Fruit fly (Drosophila melanogaster): ENCODE data around the gene srw.

Gene srw

dm6 chr3L:4242428-4242827 is 40.9 kb downstream of the srw start, which contains the start of gene pav (continued):
- peak; percentile 70 for TF ChIP-seq vvl (GFP tag; IDR thresholded peaks at IDR 0.05)
- TF ChIP-seq CG34224 (GFP tag; IDR thresholded peaks at IDR 0.05; ENCODE audit: partially characterized antibody): no peak
- peak; percentile 49 for TF ChIP-seq sob (GFP tag; IDR thresholded peaks at IDR 0.05)
- TF ChIP-seq cas (GFP tag; IDR thresholded peaks at IDR 0.05): peak; percentile 29; the same call in 1 of the 2 replicates
- TF ChIP-seq Atf6 (GFP tag; IDR thresholded peaks at IDR 0.05): peak; percentile 26; the same call in 1 of the 2 replicates
- no peak for TF ChIP-seq C15 (GFP tag; IDR thresholded peaks at IDR 0.05)
- no peak for TF ChIP-seq CG3163 (GFP tag; optimal IDR thresholded peaks at IDR 0.05)
- TF ChIP-seq CG10321 (GFP tag; IDR thresholded peaks at IDR 0.05): no peak
- no peak for TF ChIP-seq CG4707 (GFP tag; optimal IDR thresholded peaks at IDR 0.05)
- peak; percentile 44; the same call in 1 of the 2 replicates for TF ChIP-seq Ptx1 (GFP tag; IDR thresholded peaks at IDR 0.05)
- no peak for TF ChIP-seq crol (GFP tag; IDR thresholded peaks at IDR 0.05)
- no peak for TF ChIP-seq pum (GFP tag; optimal IDR thresholded peaks at IDR 0.05)
- TF ChIP-seq tgo (GFP tag; IDR thresholded peaks at IDR 0.05): peak; percentile 30; the same call in 1 of the 3 replicates
- TF ChIP-seq vnd (GFP tag; IDR thresholded peaks at IDR 0.05; ENCODE audit: partially characterized antibody): no peak
- TF ChIP-seq CG14667 (GFP tag; IDR thresholded peaks at IDR 0.05): peak; percentile 4; the same call in 1 of the 2 replicates
- TF ChIP-seq H2.0 (GFP tag; IDR thresholded peaks at IDR 0.05): no peak
- no peak for TF ChIP-seq CG32767 (GFP tag; IDR thresholded peaks at IDR 0.05)
- TF ChIP-seq Atf-2 (GFP tag; optimal IDR thresholded peaks at IDR 0.05): no peak
- TF ChIP-seq CG9727 (GFP tag; optimal IDR thresholded peaks at IDR 0.05): peak; percentile 10
- TF ChIP-seq gt (GFP tag; IDR thresholded peaks at IDR 0.05): no peak
- no peak for TF ChIP-seq Pdp1 (GFP tag; optimal IDR thresholded peaks at IDR 0.05)
- TF ChIP-seq onecut (GFP tag; IDR thresholded peaks at IDR 0.05): peak; percentile 24; the same call in 1 of the 2 replicates
- peak; percentile 64 for TF ChIP-seq phol (tag; optimal IDR thresholded peaks at IDR 0.05)
- TF ChIP-seq CG10209 (GFP tag; optimal IDR thresholded peaks at IDR 0.05): no peak
- peak; percentile 62 for TF ChIP-seq CG17829 (tag; optimal IDR thresholded peaks at IDR 0.05)
- TF ChIP-seq fd3F (GFP tag; optimal IDR thresholded peaks at IDR 0.05): no peak
- TF ChIP-seq H15 (GFP tag; IDR thresholded peaks at IDR 0.05): peak; percentile 32; the same call in 1 of the 3 replicates
- TF ChIP-seq CG12391 (tag; optimal IDR thresholded peaks at IDR 0.05): peak; percentile 73
- TF ChIP-seq BEAF-32 (GFP tag; optimal IDR thresholded peaks at IDR 0.05): peak; percentile 47
- TF ChIP-seq NC2α (GFP tag; optimal IDR thresholded peaks at IDR 0.05): no peak
- peak; percentile 40 for TF ChIP-seq Xbp1 (GFP tag; optimal IDR thresholded peaks at IDR 0.05)
- peak; percentile 66 for TF ChIP-seq CG8924 (tag; optimal IDR thresholded peaks at IDR 0.05)
- TF ChIP-seq HLH54F (GFP tag; optimal IDR thresholded peaks at IDR 0.05): no peak
- no peak for TF ChIP-seq CG5953 (GFP tag; IDR thresholded peaks at IDR 0.05)
- TF ChIP-seq sug (tag; optimal IDR thresholded peaks at IDR 0.05): no peak
- TF ChIP-seq CG7271 (tag; optimal IDR thresholded peaks at IDR 0.05): no peak
- no peak for TF ChIP-seq Lpt (GFP tag; optimal IDR thresholded peaks at IDR 0.05)
- TF ChIP-seq Dip3 (GFP tag; optimal IDR thresholded peaks at IDR 0.05): no peak
- peak; percentile 4 for TF ChIP-seq Mad (GFP tag; optimal IDR thresholded peaks at IDR 0.05)
- TF ChIP-seq CG13424 (tag; optimal IDR thresholded peaks at IDR 0.05): peak; percentile 53
- TF ChIP-seq Scr (GFP tag; IDR thresholded peaks at IDR 0.05; ENCODE audit: partially characterized antibody): no peak
- 0 out of 3 replicates have a peak, but pooled peaks have one; percentile 6 for TF ChIP-seq Opbp (GFP tag; IDR thresholded peaks at IDR 0.05; ENCODE audit: partially characterized antibody)
- TF ChIP-seq CG10274 (GFP tag; optimal IDR thresholded peaks at IDR 0.05): no peak
- no peak for TF ChIP-seq pfk (GFP tag; optimal IDR thresholded peaks at IDR 0.05)
- TF ChIP-seq E2f1 (GFP tag; IDR thresholded peaks at IDR 0.05): peak; percentile 37; the same call in 1 of the 2 replicates
- TF ChIP-seq CG6254 (GFP tag; optimal IDR thresholded peaks at IDR 0.05): no peak
- peak; percentile 65 for TF ChIP-seq grau (tag; optimal IDR thresholded peaks at IDR 0.05)
- TF ChIP-seq gcm (GFP tag; optimal IDR thresholded peaks at IDR 0.05): no peak
- no peak for TF ChIP-seq CG13894 (tag; optimal IDR thresholded peaks at IDR 0.05)
- peak; percentile 92 for TF ChIP-seq Dp (GFP tag; optimal IDR thresholded peaks at IDR 0.05)
- TF ChIP-seq trem (tag; optimal IDR thresholded peaks at IDR 0.05): peak; percentile 61
